Fruit fly (Drosophila melanogaster) whole organism, adult: ENCODE measurements around the gene Fit2.

Experiments used
- CG5204 ChIP-seq: fragments of 200-800 bp; sonication (Bioruptor generic); optimal IDR thresholded peaks from 2 replicates; lab custom pipeline; 2016; ENCODE audit warnings: missing biosample characterization, missing genetic modification characterization
- ovo ChIP-seq: fragments of 200-800 bp; sonication (Bioruptor generic); optimal IDR thresholded peaks from 2 replicates; lab custom pipeline; 2016; ENCODE audit warnings: missing biosample characterization, missing genetic modification characterization

- TF ChIP-seq CG5204 (GFP tag; lab: Kevin White, UChicago) (no peak), ovo (no peak)
These were observed 40.1 kb upstream of the Fit2 start for dm6 chr3L:16984042-16984441.
